Worm (Caenorhabditis elegans): ENCODE data around the gene unc-76.

ce11 chrV:15092666-15093065 lies 21.1 kb downstream of the unc-76 start, which contains the start of gene txt-12:
- TF ChIP-seq tbx-37 (GFP tag; conservative IDR thresholded peaks at IDR 0.05) (no peak), hmbx-1 (tag; optimal IDR thresholded peaks at IDR 0.05) (no peak), ceh-36 (tag; optimal IDR thresholded peaks at IDR 0.05) (no peak), aly-1 (tag; optimal IDR thresholded peaks at IDR 0.05) (no peak), ama-1 (optimal IDR thresholded peaks at IDR 0.05) (no peak), flt-1 (GFP tag; IDR thresholded peaks at IDR 0.05) (no peak), ets-7 (tag; optimal IDR thresholded peaks at IDR 0.05) (no peak), pes-1 (GFP tag; IDR thresholded peaks at IDR 0.05) (no peak), tbx-11 (GFP tag; IDR thresholded peaks at IDR 0.05) (no peak), tra-4 (tag; optimal IDR thresholded peaks at IDR 0.05) (no peak)

Data from whole organism, early embryonic.